Fruit fly (Drosophila melanogaster): Measurements from ENCODE around the gene CG32104.

DNA sequence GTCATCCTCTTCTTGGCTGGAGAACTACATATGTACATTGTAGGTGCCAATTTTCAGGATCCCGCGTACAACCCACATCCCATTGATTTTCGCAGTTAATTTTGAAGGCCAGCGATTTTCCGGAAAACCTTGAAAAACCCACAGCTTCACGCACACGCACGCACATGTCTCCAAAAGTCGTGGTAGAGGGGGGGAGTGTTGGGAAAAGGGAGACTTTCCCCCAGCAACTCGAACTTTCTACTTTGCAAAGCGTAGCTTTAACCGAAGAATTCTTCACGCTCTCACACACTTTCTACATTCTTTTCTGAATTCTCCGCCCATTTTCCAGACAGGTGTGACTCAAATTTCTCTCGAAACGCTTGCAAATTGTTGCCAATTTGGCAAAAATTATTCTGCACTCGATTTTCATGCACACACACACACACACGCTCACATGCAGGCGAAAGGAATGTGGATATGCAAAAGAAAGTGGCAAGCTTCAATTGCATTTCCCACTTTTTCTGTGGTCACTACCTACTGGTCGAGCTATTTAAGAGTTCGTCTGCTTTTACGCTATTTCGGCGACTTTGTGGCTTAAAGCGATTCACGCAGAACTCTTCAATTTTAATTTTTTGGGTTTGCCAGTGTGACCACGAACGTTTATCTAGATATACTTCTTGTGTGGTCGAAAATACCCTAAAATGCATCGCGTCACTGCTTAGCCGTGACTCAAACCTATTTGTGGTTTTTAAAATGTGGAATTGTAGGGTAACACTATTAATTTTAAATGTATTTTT is 15.3 kb upstream of the CG32104 start, which contains the start of gene SCaMC:
- TF ChIP-seq psq (GFP tag; optimal IDR thresholded peaks at IDR 0.05) = no peak
- no peak for TF ChIP-seq sv (GFP tag; optimal IDR thresholded peaks at IDR 0.05)
- TF ChIP-seq Sp1 (GFP tag; optimal IDR thresholded peaks at IDR 0.05) = peak; percentile 4
- TF ChIP-seq dl (GFP tag; optimal IDR thresholded peaks at IDR 0.05; ENCODE audit: insufficient read depth in 1 of 2, partially characterized antibody in 2 of 2) = no peak
- TF ChIP-seq Myc (optimal IDR thresholded peaks at IDR 0.05) = peak; percentile 9
- no peak for TF ChIP-seq sage (GFP tag; optimal IDR thresholded peaks at IDR 0.05)
- no peak for TF ChIP-seq Vsx2 (GFP tag; optimal IDR thresholded peaks at IDR 0.05; ENCODE audit: partially characterized antibody)
- TF ChIP-seq br (GFP tag; optimal IDR thresholded peaks at IDR 0.05) = no peak
- no peak for TF ChIP-seq Rel (GFP tag; optimal IDR thresholded peaks at IDR 0.05)
- peak; percentile 70 for TF ChIP-seq Rel (tag; optimal IDR thresholded peaks at IDR 0.05)
- no peak for TF ChIP-seq foxo (GFP tag; optimal IDR thresholded peaks at IDR 0.05)
- TF ChIP-seq Hnf4 (GFP tag; optimal IDR thresholded peaks at IDR 0.05) = no peak

All from whole organism, wandering third instar larva.